Worm (Caenorhabditis elegans) whole organism, mixed stage, embryonic: ENCODE data around the gene C04F5.9.

ENCODE experiments used
- blmp-1 ChIP-seq: fragments of 150-350 bp; optimal IDR thresholded peaks from 2 replicates; lab custom pipeline; 2014; ENCODE audit warnings: missing biosample characterization, missing genetic modification characterization
- ceh-43 ChIP-seq: fragments of 200-800 bp; sonication (Bioruptor generic); optimal IDR thresholded peaks from 2 replicates; lab custom pipeline; 2018; ENCODE audit warnings: mild to moderate bottlenecking, missing genetic modification characterization, moderate library complexity, missing compliant biosample characterization
- ceh-83 ChIP-seq: fragments of 200-800 bp; sonication (Bioruptor generic); optimal IDR thresholded peaks from 2 replicates; lab custom pipeline; 2018; ENCODE audit warnings: mild to moderate bottlenecking, missing genetic modification characterization, missing compliant biosample characterization
- elt-1 ChIP-seq: sonication (generic microtip); optimal IDR thresholded peaks from 2 replicates; lab custom pipeline; 2017; ENCODE audit warnings: missing genetic modification characterization, mild to moderate bottlenecking, missing compliant biosample characterization, antibody characterized with exemption, moderate library complexity, borderline replicate concordance; ENCODE audit not compliant: insufficient read depth
- ham-2 ChIP-seq: fragments of 200-800 bp; sonication (Bioruptor generic); optimal IDR thresholded peaks from 2 replicates; lab custom pipeline; 2018; ENCODE audit warnings: mild to moderate bottlenecking, missing genetic modification characterization, missing compliant biosample characterization
- hlh-1 ChIP-seq: fragments of 150-350 bp; optimal IDR thresholded peaks from 2 replicates; lab custom pipeline; 2014; ENCODE audit warnings: missing biosample characterization, missing genetic modification reagents, missing genetic modification characterization
- mab-5 ChIP-seq: fragments of 150-350 bp; optimal IDR thresholded peaks from 2 replicates; lab custom pipeline; 2014; ENCODE audit warnings: missing biosample characterization, missing genetic modification characterization
- nhr-237 ChIP-seq: fragments of 150-350 bp; optimal IDR thresholded peaks from 2 replicates; lab custom pipeline; 2014; ENCODE audit warnings: missing biosample characterization, missing genetic modification characterization
- snpc-4 ChIP-seq: fragments of 150-350 bp; optimal IDR thresholded peaks from 2 replicates; lab custom pipeline; 2014; ENCODE audit warnings: missing biosample characterization, missing genetic modification characterization

DNA sequence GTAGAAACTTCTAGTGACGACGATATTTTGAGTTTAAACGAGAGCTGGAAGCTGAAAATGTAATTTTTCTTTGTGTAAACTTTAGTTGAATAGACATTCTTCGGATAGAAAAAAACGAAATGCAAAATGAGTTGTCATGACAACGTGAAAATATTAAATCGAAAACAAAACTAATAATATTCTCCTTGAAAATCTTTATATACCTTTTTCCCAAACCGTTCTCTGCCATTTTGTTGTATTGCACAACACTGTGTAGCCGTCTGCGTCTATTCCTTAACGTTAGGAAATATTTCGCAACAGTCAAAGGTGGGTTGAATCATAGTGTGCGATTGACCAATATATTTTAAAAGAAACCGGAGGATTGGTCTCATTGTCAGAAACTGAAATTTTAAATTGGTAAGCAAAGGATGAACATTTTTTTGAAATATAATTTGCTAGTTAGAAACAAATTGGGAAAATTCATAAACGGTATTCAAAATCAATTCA lies 38.1 kb downstream of the C04F5.9 start, which contains the start of gene Y58A7A.3:
- TF ChIP-seq ham-2 (GFP tag; lab: Kevin White, UChicago), result no peak
- no peak for TF ChIP-seq elt-1 (tag; lab: Kevin White, UChicago)
- no peak for TF ChIP-seq blmp-1 (tag; lab: Kevin White, UChicago)
- TF ChIP-seq ceh-83, result no peak
- TF ChIP-seq ceh-43 (GFP tag; lab: Kevin White, UChicago), result no peak
- TF ChIP-seq nhr-237 (tag; lab: Kevin White, UChicago), result no peak
- TF ChIP-seq hlh-1 (tag; lab: Kevin White, UChicago), result no peak
- TF ChIP-seq snpc-4 (tag; lab: Kevin White, UChicago), result no peak
- TF ChIP-seq mab-5, result no peak
